Worm (Caenorhabditis elegans) whole organism, late embryonic: ENCODE data around the gene sra-34.
A peak's percentile ranks its signal among the peaks of the same experiment; 100 is the strongest.

Source experiments
- C08G9.2 ChIP-seq: sonication (generic microtip); optimal IDR thresholded peaks from 2 replicates; lab custom pipeline; 2016; ENCODE audit warnings: mild to moderate bottlenecking, missing genetic modification characterization, moderate library complexity, missing compliant biosample characterization
- F13H6.1 ChIP-seq: sonication (generic microtip); optimal IDR thresholded peaks from 2 replicates; lab custom pipeline; 2016; ENCODE audit warnings: missing genetic modification characterization, missing compliant biosample characterization
- K02D7.2 ChIP-seq: sonication (generic microtip); optimal IDR thresholded peaks from 2 replicates; lab custom pipeline; 2017; ENCODE audit warnings: mild to moderate bottlenecking, missing genetic modification characterization, missing compliant biosample characterization
- T23F11.4 ChIP-seq: fragments of 200-800 bp; sonication (Bioruptor generic); optimal IDR thresholded peaks from 2 replicates; lab custom pipeline; 2018; ENCODE audit warnings: mild to moderate bottlenecking, missing genetic modification characterization, missing compliant biosample characterization
- Y22D7AL.16 ChIP-seq: sonication (generic microtip); optimal IDR thresholded peaks from 2 replicates; lab custom pipeline; 2016; ENCODE audit warnings: missing genetic modification characterization, missing compliant biosample characterization
- ahr-1 ChIP-seq: sonication (generic microtip); optimal IDR thresholded peaks from 2 replicates; lab custom pipeline; 2016; ENCODE audit warnings: missing genetic modification characterization, missing compliant biosample characterization
- ceh-18 ChIP-seq: sonication (generic microtip); optimal IDR thresholded peaks from 2 replicates; lab custom pipeline; 2016; ENCODE audit warnings: missing genetic modification characterization, missing compliant biosample characterization
- ceh-19 ChIP-seq: fragments of 200-800 bp; sonication (Bioruptor generic); optimal IDR thresholded peaks from 2 replicates; lab custom pipeline; 2018; ENCODE audit warnings: mild to moderate bottlenecking, missing genetic modification characterization, missing compliant biosample characterization
- ceh-2 ChIP-seq: sonication (generic microtip); optimal IDR thresholded peaks from 2 replicates; lab custom pipeline; 2016; ENCODE audit warnings: missing genotype, missing genetic modification characterization, missing compliant biosample characterization
- ceh-30 ChIP-seq: fragments of 150-350 bp; optimal IDR thresholded peaks from 2 replicates; lab custom pipeline; 2014; ENCODE audit warnings: missing biosample characterization, missing genetic modification characterization
- ceh-31 ChIP-seq: sonication (generic microtip); optimal IDR thresholded peaks from 2 replicates; lab custom pipeline; 2016; ENCODE audit warnings: missing genetic modification characterization, missing compliant biosample characterization
- ceh-48 ChIP-seq: sonication (generic microtip); optimal IDR thresholded peaks from 2 replicates; lab custom pipeline; 2016; ENCODE audit warnings: missing genetic modification characterization, inconsistent platforms, missing compliant biosample characterization
- ceh-6 ChIP-seq: fragments of 200-800 bp; sonication (Bioruptor generic); optimal IDR thresholded peaks from 2 replicates; lab custom pipeline; 2018; ENCODE audit warnings: mild to moderate bottlenecking, missing genetic modification characterization, missing compliant biosample characterization
- dve-1 ChIP-seq: sonication (generic microtip); optimal IDR thresholded peaks from 2 replicates; lab custom pipeline; 2017; ENCODE audit warnings: antibody characterized with exemption, mild to moderate bottlenecking, missing genetic modification characterization, missing compliant biosample characterization
- elt-2 ChIP-seq: sonication (generic microtip); optimal IDR thresholded peaks from 2 replicates; lab custom pipeline; 2016; ENCODE audit warnings: missing genetic modification reagents, missing genetic modification characterization, missing compliant biosample characterization
- elt-4 ChIP-seq: sonication (generic microtip); optimal IDR thresholded peaks from 2 replicates; lab custom pipeline; 2016; ENCODE audit warnings: missing genetic modification characterization, missing compliant biosample characterization
- eyg-1 ChIP-seq: sonication (generic microtip); optimal IDR thresholded peaks from 2 replicates; lab custom pipeline; 2016; ENCODE audit warnings: missing genotype, missing genetic modification characterization, missing compliant biosample characterization
- fkh-6 ChIP-seq: sonication (generic microtip); optimal IDR thresholded peaks from 2 replicates; lab custom pipeline; 2016; ENCODE audit warnings: missing genetic modification characterization, missing compliant biosample characterization
- hlh-15 ChIP-seq: sonication (generic microtip); optimal IDR thresholded peaks from 2 replicates; lab custom pipeline; 2016; ENCODE audit warnings: missing genetic modification characterization, missing compliant biosample characterization
- hlh-6 ChIP-seq: sonication (generic microtip); optimal IDR thresholded peaks from 2 replicates; lab custom pipeline; 2016; ENCODE audit warnings: missing genotype, missing genetic modification characterization, missing compliant biosample characterization
- hlh-8 ChIP-seq: sonication (generic microtip); optimal IDR thresholded peaks from 2 replicates; lab custom pipeline; 2016; ENCODE audit warnings: missing genotype, missing genetic modification characterization, missing compliant biosample characterization
- lin-11 ChIP-seq: fragments of 200-800 bp; sonication (Bioruptor generic); optimal IDR thresholded peaks from 2 replicates; lab custom pipeline; 2018; ENCODE audit warnings: mild to moderate bottlenecking, missing genetic modification characterization, missing compliant biosample characterization
- madf-2 ChIP-seq: sonication (generic microtip); optimal IDR thresholded peaks from 2 replicates; lab custom pipeline; 2017; ENCODE audit warnings: missing genetic modification characterization, missing compliant biosample characterization
- nhr-11 ChIP-seq: fragments of 150-350 bp; optimal IDR thresholded peaks from 2 replicates; lab custom pipeline; 2014; ENCODE audit warnings: missing biosample characterization, missing genetic modification characterization
- npax-4 ChIP-seq: sonication (generic microtip); optimal IDR thresholded peaks from 2 replicates; lab custom pipeline; 2016; ENCODE audit warnings: missing genetic modification characterization, missing compliant biosample characterization
- pax-1 ChIP-seq: fragments of 150-350 bp; optimal IDR thresholded peaks from 2 replicates; lab custom pipeline; 2014; ENCODE audit warnings: missing biosample characterization, missing genetic modification characterization
- pha-4 ChIP-seq: fragments of 150-350 bp; optimal IDR thresholded peaks from 2 replicates; lab custom pipeline; 2018; ENCODE audit warnings: missing biosample characterization, missing genetic modification reagents, missing genetic modification characterization
- pqm-1 ChIP-seq: sonication (generic microtip); optimal IDR thresholded peaks from 2 replicates; lab custom pipeline; 2016; ENCODE audit warnings: missing genetic modification characterization, missing compliant biosample characterization
- pros-1 ChIP-seq: fragments of 150-350 bp; optimal IDR thresholded peaks from 2 replicates; lab custom pipeline; 2014; ENCODE audit warnings: missing biosample characterization, missing genetic modification reagents, missing genetic modification characterization
- rnt-1 ChIP-seq: sonication (generic microtip); optimal IDR thresholded peaks from 2 replicates; lab custom pipeline; 2016; ENCODE audit warnings: missing genetic modification characterization, missing compliant biosample characterization
- sox-2 ChIP-seq: fragments of 200-800 bp; sonication (Bioruptor generic); IDR thresholded peaks from 2 replicates; pipeline ENCODE4 v1.3.6; 2022; ENCODE audit warnings: missing genetic modification reagents, missing genetic modification characterization, missing compliant biosample characterization
- sox-4 ChIP-seq: sonication (generic microtip); optimal IDR thresholded peaks from 2 replicates; lab custom pipeline; 2017; ENCODE audit warnings: mild to moderate bottlenecking, missing genetic modification characterization, inconsistent platforms, missing compliant biosample characterization
- syd-9 ChIP-seq: sonication (generic microtip); optimal IDR thresholded peaks from 2 replicates; lab custom pipeline; 2016; ENCODE audit warnings: mild to moderate bottlenecking, missing genetic modification characterization, moderate library complexity, missing compliant biosample characterization
- tbx-2 ChIP-seq: sonication (generic microtip); optimal IDR thresholded peaks from 2 replicates; lab custom pipeline; 2016; ENCODE audit warnings: missing genetic modification characterization, missing compliant biosample characterization
- ttx-3 ChIP-seq: sonication (generic microtip); optimal IDR thresholded peaks from 2 replicates; lab custom pipeline; 2016; ENCODE audit warnings: missing genetic modification reagents, missing genetic modification characterization, missing compliant biosample characterization
- unc-3 ChIP-seq, 2 experiments: fragments of 200-800 bp in 1 of 2; sonication (Bioruptor generic) in 1 of 2; sonication (generic microtip) in 1 of 2; conservative IDR thresholded peaks in 1 of 2; optimal IDR thresholded peaks in 1 of 2; 2 replicates each; pipeline versions ENCODE4 v1.3.6 to Lab custom; 2016 to 2022; ENCODE audit warnings: missing compliant biosample characterization in 2 of 2, missing genetic modification characterization in 2 of 2, missing genetic modification reagents in 1 of 2
- unc-55 ChIP-seq: sonication (generic microtip); optimal IDR thresholded peaks from 2 replicates; lab custom pipeline; 2017; ENCODE audit warnings: missing biosample characterization, missing genetic modification reagents, missing genetic modification characterization
- unc-86 ChIP-seq: sonication (generic microtip); optimal IDR thresholded peaks from 2 replicates; lab custom pipeline; 2016; ENCODE audit warnings: missing genetic modification characterization, missing compliant biosample characterization
- zip-5 ChIP-seq: sonication (generic microtip); optimal IDR thresholded peaks from 2 replicates; lab custom pipeline; 2016; ENCODE audit warnings: missing genetic modification characterization, missing compliant biosample characterization
- ztf-16 ChIP-seq: sonication (generic microtip); optimal IDR thresholded peaks from 2 replicates; lab custom pipeline; 2017; ENCODE audit warnings: missing genetic modification characterization, missing compliant biosample characterization

sra-34 gene

DNA sequence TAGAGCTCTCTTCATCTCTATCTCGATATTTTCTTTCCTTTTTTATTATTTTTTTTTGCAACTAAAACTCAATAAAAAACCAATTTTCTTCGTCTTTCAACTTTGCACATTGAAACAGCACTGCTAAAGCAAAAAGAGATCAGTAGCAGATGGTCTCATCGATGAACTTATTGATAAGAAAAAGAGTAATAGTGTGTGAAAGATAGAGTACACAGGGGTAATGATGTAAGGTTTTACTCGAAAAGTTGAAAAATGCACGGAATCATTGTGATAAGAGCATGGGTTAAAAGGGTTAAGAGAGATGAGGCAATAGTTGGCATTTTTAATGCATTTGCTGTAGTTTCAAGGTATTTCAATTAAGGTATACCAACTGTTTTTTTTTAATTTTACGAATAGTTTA, 8.6 kb upstream of the sra-34 start:
- peak; percentile 59 for TF ChIP-seq elt-2
- TF ChIP-seq ceh-6 (GFP tag; lab: Kevin White, UChicago) = no peak

DNA sequence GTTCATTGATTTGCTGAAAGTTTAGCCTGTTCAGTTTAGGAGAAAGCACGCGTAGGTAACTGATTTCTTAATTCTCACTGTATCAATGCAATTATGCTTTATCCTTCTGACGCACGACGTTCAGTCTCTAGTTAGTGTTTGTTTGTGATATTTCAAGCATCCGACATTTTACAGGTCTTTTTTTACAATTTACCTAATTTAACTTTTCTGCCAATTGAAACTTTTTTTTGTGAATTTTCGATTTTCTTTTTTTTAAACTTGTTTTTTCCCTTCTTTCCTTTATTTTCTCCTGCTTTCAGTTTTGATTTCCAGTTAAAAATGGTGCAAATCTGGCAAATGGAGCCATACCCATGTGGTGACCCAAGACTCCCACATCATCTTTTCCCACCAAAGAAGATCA, 7.3 kb upstream of the sra-34 start, which contains the start of gene K07E1.1:
K07E1.1 (plus strand) TSS at position 301 of the 400 bp plus-strand sequence.
- TF ChIP-seq T23F11.4 (GFP tag; lab: Kevin White, UChicago) (no peak), ceh-48 (tag; lab: Kevin White, UChicago) (no peak), ceh-31 (no peak), ceh-30 (tag; lab: Kevin White, UChicago) (no peak), elt-4 (tag; lab: Kevin White, UChicago) (no peak)
- TF ChIP-seq, all 69 proteins: peak for 0

DNA sequence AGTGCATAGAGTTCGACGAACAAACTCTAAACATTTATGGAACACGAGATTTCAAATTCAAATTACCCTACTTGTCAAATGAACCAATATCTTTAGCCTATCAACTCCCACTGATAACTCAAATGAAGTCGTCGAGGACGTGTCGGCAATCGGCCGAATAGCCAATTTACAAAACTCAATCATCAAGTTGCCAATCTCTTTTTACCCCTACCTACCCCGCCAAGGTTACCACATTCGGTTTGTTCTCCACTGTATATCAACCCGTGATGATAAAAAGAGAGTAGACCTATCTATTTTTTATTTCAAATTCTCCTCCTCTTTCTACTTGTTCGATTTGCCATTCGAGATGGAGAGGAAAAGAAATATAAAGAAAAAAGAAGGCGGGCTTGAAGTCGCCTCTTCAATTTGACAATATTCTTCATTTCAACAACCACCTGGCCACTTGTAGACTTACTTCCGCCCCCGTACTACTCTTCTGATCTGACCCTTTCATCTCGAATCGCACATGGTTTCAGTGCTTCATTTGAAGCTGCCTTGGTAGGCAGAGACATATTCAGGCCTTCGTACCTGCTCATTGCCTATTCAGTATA, 6.6 kb upstream of the sra-34 start:
- TF ChIP-seq sox-4 (tag; lab: Kevin White, UChicago) (no peak), npax-4 (tag; lab: Kevin White, UChicago) (no peak), lin-11 (tag; lab: Kevin White, UChicago) (no peak), pax-1 (tag; lab: Kevin White, UChicago) (no peak), syd-9 (no peak), rnt-1 (tag; lab: Kevin White, UChicago) (no peak), elt-2 (no peak), hlh-8 (no peak), elt-4 (tag; lab: Kevin White, UChicago) (no peak), F13H6.1 (tag; lab: Kevin White, UChicago) (no peak), nhr-11 (tag; lab: Kevin White, UChicago) (no peak), K02D7.2 (tag; lab: Kevin White, UChicago) (no peak)

DNA sequence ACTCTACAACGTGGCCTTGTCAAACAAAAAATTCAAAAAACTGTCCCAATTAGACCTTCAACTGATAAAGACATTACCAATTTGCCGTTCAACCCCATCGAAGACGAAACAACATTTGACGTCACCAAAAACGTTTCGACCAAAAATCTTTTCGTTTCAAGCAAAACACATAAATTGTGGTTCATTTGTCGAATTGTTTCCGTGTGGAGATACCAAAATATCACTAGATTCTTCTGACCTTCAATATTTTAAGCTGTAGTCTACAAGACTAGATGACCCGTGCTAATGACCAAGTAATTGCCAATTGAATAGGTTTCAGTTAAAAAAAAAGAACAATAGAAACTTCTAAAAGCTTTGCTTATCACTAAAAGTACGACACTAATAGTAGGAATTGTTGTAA, 4.9 kb upstream of the sra-34 start:
- TF ChIP-seq hlh-8 = no peak
- TF ChIP-seq hlh-15 (tag; lab: Kevin White, UChicago) = no peak
- no peak for TF ChIP-seq ahr-1
- no peak for TF ChIP-seq pax-1 (tag; lab: Kevin White, UChicago)
- TF ChIP-seq K02D7.2 (tag; lab: Kevin White, UChicago) = no peak
- TF ChIP-seq ceh-30 (tag; lab: Kevin White, UChicago) = no peak
- TF ChIP-seq unc-86 (tag; lab: Kevin White, UChicago) = no peak
- no peak for TF ChIP-seq fkh-6 (tag; lab: Kevin White, UChicago)
- no peak for TF ChIP-seq npax-4 (tag; lab: Kevin White, UChicago)
- TF ChIP-seq elt-2 = no peak
- TF ChIP-seq ceh-2 (tag; lab: Kevin White, UChicago) = no peak
- TF ChIP-seq eyg-1 (tag; lab: Kevin White, UChicago) = no peak
- TF ChIP-seq ttx-3 (tag; lab: Kevin White, UChicago) = no peak
- TF ChIP-seq unc-3 (GFP tag; conservative IDR thresholded peaks at IDR 0.05; lab: Robert Waterston, UW) = no peak
- no peak for TF ChIP-seq unc-3 (tag; optimal IDR thresholded peaks at IDR 0.05; lab: Kevin White, UChicago)

DNA sequence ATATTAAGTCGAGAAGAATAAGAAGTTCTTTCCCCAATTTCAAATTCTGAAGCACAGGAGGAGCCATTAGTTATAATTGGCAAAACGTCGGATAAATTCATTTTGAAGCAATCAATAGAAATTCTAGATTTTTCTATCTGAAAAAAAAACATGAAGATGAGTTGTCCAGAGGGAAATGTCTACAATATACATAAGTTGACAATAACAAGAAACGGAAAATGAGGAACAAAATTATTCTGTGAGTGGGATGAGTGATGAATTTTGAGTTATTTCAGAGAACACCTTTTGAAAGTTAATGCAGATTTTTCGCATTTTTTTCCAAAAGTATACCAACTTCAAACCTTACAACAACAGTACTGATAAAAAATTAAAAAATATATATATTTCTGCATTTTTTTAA, 2.8 kb downstream of the sra-34 start, which contains the start of gene sra-36:
sra-36 (minus strand) TSS at position 101 of the 400 bp plus-strand sequence.
- no peak for TF ChIP-seq pros-1
- no peak for TF ChIP-seq hlh-8
- no peak for TF ChIP-seq ceh-19
- no peak for TF ChIP-seq unc-55 (GFP tag; lab: Kevin White, UChicago)
- no peak for TF ChIP-seq Y22D7AL.16
- no peak for TF ChIP-seq tbx-2 (tag; lab: Kevin White, UChicago)
- no peak for TF ChIP-seq pha-4 (tag; lab: Kevin White, UChicago)
- no peak for TF ChIP-seq zip-5 (tag; lab: Kevin White, UChicago)
- TF ChIP-seq hlh-6 (tag; lab: Kevin White, UChicago) = no peak
- TF ChIP-seq sox-2 (GFP tag; lab: Robert Waterston, UW) = no peak
- no peak for TF ChIP-seq madf-2
- TF ChIP-seq sox-4 (tag; lab: Kevin White, UChicago) = no peak
- TF ChIP-seq pqm-1 (tag; lab: Kevin White, UChicago) = no peak
- no peak for TF ChIP-seq C08G9.2 (tag; lab: Kevin White, UChicago)
- TF ChIP-seq ttx-3 (tag; lab: Kevin White, UChicago) = no peak
- no peak for TF ChIP-seq hlh-15 (tag; lab: Kevin White, UChicago)
- no peak for TF ChIP-seq ztf-16 (tag; lab: Kevin White, UChicago)
- TF ChIP-seq dve-1 (tag; lab: Kevin White, UChicago) = no peak
- TF ChIP-seq ceh-18 = no peak
- TF ChIP-seq, all 69 proteins: peak for 0
